Fruit fly (Drosophila melanogaster) whole organism: ENCODE results near the gene CG32081.

Experiments
- EcR ChIP-seq, 2 experiments: fragments of >200 bp; optimal IDR thresholded peaks; 2 replicates each; lab custom pipeline; 2017; ENCODE audit warnings: missing biosample characterization in 2 of 2, missing genetic modification characterization in 2 of 2, missing genetic modification reagents in 2 of 2
- pan ChIP-seq: fragments of >200 bp; optimal IDR thresholded peaks from 2 replicates; lab custom pipeline; 2017
- usp ChIP-seq: fragments of >200 bp; optimal IDR thresholded peaks from 2 replicates; lab custom pipeline; 2017; ENCODE audit warnings: missing biosample characterization, missing genetic modification characterization, mixed read lengths

DNA sequence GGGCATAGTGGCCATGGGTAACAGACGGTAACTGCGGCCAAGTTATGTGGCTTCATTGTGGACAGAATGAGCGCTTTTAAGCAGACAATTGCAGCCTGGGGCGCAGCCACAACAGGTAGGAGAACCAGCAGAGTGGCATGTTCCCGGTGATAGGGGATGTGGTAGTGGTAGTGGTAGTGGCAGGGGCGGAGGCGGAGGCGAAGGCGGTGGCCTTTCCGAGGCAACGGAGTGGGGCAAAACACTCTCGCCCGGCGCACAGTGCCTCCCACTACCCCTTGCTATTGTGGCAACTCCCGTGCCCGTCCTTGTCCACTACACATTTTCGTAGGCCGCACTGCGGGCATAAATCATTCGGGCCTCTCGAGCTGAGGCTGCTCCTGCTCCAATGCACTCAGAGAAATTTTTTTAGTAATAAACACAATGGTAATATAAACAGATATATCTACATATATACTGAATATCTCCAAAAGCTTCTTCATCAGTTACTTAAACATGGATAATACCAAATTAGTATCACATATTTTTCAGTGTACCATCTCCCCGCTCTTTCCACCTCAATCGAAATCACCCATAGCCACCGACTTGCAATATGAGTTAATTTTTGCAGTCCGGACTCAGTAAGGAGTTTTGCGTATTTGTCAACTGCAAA lies 6.1 kb downstream of the CG32081 start:
- TF ChIP-seq pan (lab: Kevin White, UChicago) = no peak
- TF ChIP-seq usp (GFP tag; lab: Kevin White, UChicago) = no peak
- TF ChIP-seq EcR (GFP tag; optimal IDR thresholded peaks at IDR 0.05; lab: Kevin White, UChicago) = no peak
